Fruit fly (Drosophila melanogaster) whole organism, embryonic: ENCODE measurements around the gene CG31883.

ENCODE experiments used
- CG10209 ChIP-seq: fragments of 200-800 bp; sonication (Bioruptor generic); optimal IDR thresholded peaks from 3 replicates; lab custom pipeline; 2017; ENCODE audit warnings: missing biosample characterization, mild to moderate bottlenecking, missing genetic modification characterization, missing genetic modification reagents
- CG10366 ChIP-seq: fragments of 200-800 bp; sonication (Bioruptor generic); IDR thresholded peaks from 2 replicates; pipeline ENCODE4 v1.3.6; 2022; ENCODE audit warnings: missing biosample characterization, missing genetic modification characterization
- CG11504 ChIP-seq: fragments of 200-800 bp; sonication (Bioruptor generic); optimal IDR thresholded peaks from 3 replicates; lab custom pipeline; 2019; ENCODE audit warnings: missing biosample characterization, mild to moderate bottlenecking, missing genetic modification characterization, moderate library complexity
- CG11696 ChIP-seq: fragments of 200-800 bp; sonication (Bioruptor generic); IDR thresholded peaks from 2 replicates; pipeline ENCODE4 v1.3.6; 2022; ENCODE audit warnings: missing biosample characterization, missing genetic modification characterization
- CG12071 ChIP-seq: fragments of 200-800 bp; sonication (Bioruptor generic); optimal IDR thresholded peaks from 3 replicates; lab custom pipeline; 2018; ENCODE audit warnings: missing biosample characterization, mild to moderate bottlenecking, missing genetic modification characterization
- CG15269 ChIP-seq: fragments of 200-800 bp; sonication (Bioruptor generic); optimal IDR thresholded peaks from 2 replicates; lab custom pipeline; 2018; ENCODE audit warnings: missing biosample characterization, mild to moderate bottlenecking, missing genetic modification characterization, moderate library complexity
- CG17186 ChIP-seq: fragments of 200-800 bp; sonication (Bioruptor generic); optimal IDR thresholded peaks from 3 replicates; lab custom pipeline; 2017; ENCODE audit warnings: missing biosample characterization, missing genetic modification reagents, missing genetic modification characterization
- CG17912 ChIP-seq: fragments of 200-800 bp; sonication (Bioruptor generic); optimal IDR thresholded peaks from 2 replicates; lab custom pipeline; 2018; ENCODE audit warnings: missing biosample characterization, mild to moderate bottlenecking, missing genetic modification characterization
- CG31441 ChIP-seq: fragments of 200-800 bp; sonication (Bioruptor generic); IDR thresholded peaks from 2 replicates; pipeline ENCODE4 v1.3.6; 2022; ENCODE audit warnings: missing biosample characterization, missing genetic modification characterization
- CG3995 ChIP-seq: fragments of 200-800 bp; sonication (Bioruptor generic); optimal IDR thresholded peaks from 3 replicates; lab custom pipeline; 2016; ENCODE audit warnings: missing biosample characterization, missing genetic modification characterization
- CG4360 ChIP-seq: fragments of 200-800 bp; sonication (Bioruptor generic); IDR thresholded peaks from 2 replicates; pipeline ENCODE4 v1.3.6; 2022; ENCODE audit warnings: missing biosample characterization, missing genetic modification characterization
- CG4617 ChIP-seq: fragments of 200-800 bp; sonication (Bioruptor generic); optimal IDR thresholded peaks from 3 replicates; lab custom pipeline; 2016; ENCODE audit warnings: missing biosample characterization, missing genetic modification characterization, borderline replicate concordance
- CG6689 ChIP-seq: fragments of 200-800 bp; sonication (Bioruptor generic); IDR thresholded peaks from 2 replicates; pipeline ENCODE4 v1.3.6; 2022; ENCODE audit warnings: missing biosample characterization, missing genetic modification characterization
- CG7271 ChIP-seq: fragments of 200-800 bp; sonication (Bioruptor generic); optimal IDR thresholded peaks from 2 replicates; lab custom pipeline; 2018; ENCODE audit warnings: missing biosample characterization, mild to moderate bottlenecking, missing genetic modification characterization, moderate library complexity
- CTCF ChIP-seq: fragments of 200-800 bp; sonication (Bioruptor generic); optimal IDR thresholded peaks from 2 replicates; lab custom pipeline; 2017; ENCODE audit warnings: missing biosample characterization, mild to moderate bottlenecking, missing genetic modification characterization, moderate library complexity
- H15 ChIP-seq: fragments of 200-800 bp; sonication (Bioruptor generic); IDR thresholded peaks from 3 replicates; pipeline ENCODE4 v1.3.6; 2022; ENCODE audit warnings: missing biosample characterization, missing genetic modification characterization
- H2.0 ChIP-seq: fragments of 200-800 bp; sonication (Bioruptor generic); IDR thresholded peaks from 2 replicates; pipeline ENCODE4 v1.3.6; 2022; ENCODE audit warnings: missing biosample characterization, missing genetic modification characterization
- HLH3B ChIP-seq: fragments of 200-800 bp; sonication (Bioruptor generic); IDR thresholded peaks from 2 replicates; pipeline ENCODE4 v1.3.6; 2022; ENCODE audit warnings: missing biosample characterization, missing genetic modification characterization
- Lim3 ChIP-seq: fragments of 200-800 bp; sonication (Bioruptor generic); IDR thresholded peaks from 2 replicates; pipeline ENCODE4 v1.3.6; 2022; ENCODE audit warnings: missing biosample characterization, missing genetic modification characterization
- Lpt ChIP-seq: fragments of >200 bp; optimal IDR thresholded peaks from 2 replicates; lab custom pipeline; 2018; ENCODE audit warnings: missing biosample characterization, missing genetic modification characterization
- Med ChIP-seq: fragments of 200-800 bp; sonication (Bioruptor generic); peaks from one replicate; lab custom pipeline; 2016; ENCODE audit warnings: missing biosample characterization, missing genetic modification characterization, mild to moderate bottlenecking, inconsistent platforms, moderate library complexity
- Nf-YA ChIP-seq: fragments of 200-800 bp; sonication (Bioruptor generic); IDR thresholded peaks from 2 replicates; pipeline ENCODE4 v1.3.6; 2022; ENCODE audit warnings: missing biosample characterization, missing genetic modification characterization
- Oli ChIP-seq: fragments of 200-800 bp; sonication (Bioruptor generic); optimal IDR thresholded peaks from 2 replicates; lab custom pipeline; 2018; ENCODE audit warnings: missing biosample characterization, mild to moderate bottlenecking, missing genetic modification characterization, moderate library complexity
- Pdp1 ChIP-seq, 2 experiments: fragments of 200-800 bp; sonication (Bioruptor generic); optimal IDR thresholded peaks; 3 replicates each; lab custom pipeline; 2016; ENCODE audit warnings: missing biosample characterization in 2 of 2, missing genetic modification characterization in 2 of 2, mild to moderate bottlenecking in 1 of 2, moderate library complexity in 1 of 2
- Rfx ChIP-seq: fragments of 200-800 bp; sonication (Bioruptor generic); IDR thresholded peaks from 2 replicates; pipeline ENCODE4 v1.3.6; 2022; ENCODE audit warnings: missing biosample characterization, missing genetic modification characterization
- Six4 ChIP-seq: fragments of 200-800 bp; sonication (Bioruptor generic); optimal IDR thresholded peaks from 2 replicates; lab custom pipeline; 2016; ENCODE audit warnings: missing biosample characterization, missing genetic modification characterization
- Spps ChIP-seq: fragments of 200-800 bp; sonication (Bioruptor generic); optimal IDR thresholded peaks from 2 replicates; lab custom pipeline; 2018; ENCODE audit warnings: missing biosample characterization, mild to moderate bottlenecking, missing genetic modification characterization
- Sry-δ ChIP-seq: fragments of 200-800 bp; sonication (Bioruptor generic); optimal IDR thresholded peaks from 2 replicates; lab custom pipeline; 2016; ENCODE audit warnings: missing biosample characterization, missing genetic modification characterization
- Stat92E ChIP-seq, 3 experiments: fragments of >200 bp in 2 of 3; fragments of 200-800 bp in 1 of 3; sonication (Bioruptor generic) in 1 of 3; optimal IDR thresholded peaks; 2 replicates each; lab custom pipeline; 2017 to 2019; ENCODE audit warnings: missing biosample characterization in 3 of 3, missing genetic modification characterization in 3 of 3, mild to moderate bottlenecking in 1 of 3, moderate library complexity in 1 of 3
- TFAM ChIP-seq: fragments of 200-800 bp; sonication (Bioruptor generic); optimal IDR thresholded peaks from 2 replicates; lab custom pipeline; 2017; ENCODE audit warnings: missing biosample characterization, missing genetic modification characterization, inconsistent platforms
- ac ChIP-seq: fragments of 200-800 bp; sonication (Bioruptor generic); optimal IDR thresholded peaks from 3 replicates; lab custom pipeline; 2017; ENCODE audit warnings: missing biosample characterization, mild to moderate bottlenecking, missing genetic modification characterization
- cas ChIP-seq: fragments of 200-800 bp; sonication (Bioruptor generic); IDR thresholded peaks from 2 replicates; pipeline ENCODE4 v1.3.6; 2022; ENCODE audit warnings: missing biosample characterization, missing genetic modification characterization
- ci ChIP-seq: fragments of 200-800 bp; sonication (Bioruptor generic); IDR thresholded peaks from 3 replicates; pipeline ENCODE4 v1.3.6; 2022; ENCODE audit warnings: missing biosample characterization, missing genetic modification characterization
- corto ChIP-seq: fragments of 200-800 bp; sonication (Bioruptor generic); optimal IDR thresholded peaks from 2 replicates; lab custom pipeline; 2016; ENCODE audit warnings: missing biosample characterization, mild to moderate bottlenecking, missing genetic modification characterization, moderate library complexity
- dmrt11E ChIP-seq: fragments of 200-800 bp; sonication (Bioruptor generic); optimal IDR thresholded peaks from 3 replicates; lab custom pipeline; 2018; ENCODE audit warnings: missing biosample characterization, mild to moderate bottlenecking, missing genetic modification characterization, moderate library complexity
- dysf ChIP-seq: fragments of 200-800 bp; sonication (Bioruptor generic); IDR thresholded peaks from 3 replicates; pipeline ENCODE4 v1.3.6; 2022; ENCODE audit warnings: missing biosample characterization, missing genetic modification characterization
- en ChIP-seq: fragments of 200-800 bp; sonication (Bioruptor generic); optimal IDR thresholded peaks from 2 replicates; lab custom pipeline; 2016; ENCODE audit warnings: missing biosample characterization, missing genetic modification characterization
- eve ChIP-seq, 2 experiments: fragments of >200 bp; optimal IDR thresholded peaks; 2 replicates each; lab custom pipeline; 2017; ENCODE audit warnings: missing biosample characterization in 2 of 2, missing genetic modification characterization in 2 of 2
- eyg ChIP-seq: fragments of 200-800 bp; sonication (Bioruptor generic); optimal IDR thresholded peaks from 3 replicates; lab custom pipeline; 2016; ENCODE audit warnings: missing biosample characterization, missing genetic modification characterization
- jigr1 ChIP-seq: fragments of 200-800 bp; sonication (Bioruptor generic); IDR thresholded peaks from 3 replicates; pipeline ENCODE4 v1.3.6; 2022; ENCODE audit warnings: missing biosample characterization, missing genetic modification characterization
- nerfin-1 ChIP-seq: fragments of 200-800 bp; sonication (Bioruptor generic); optimal IDR thresholded peaks from 3 replicates; lab custom pipeline; 2019; ENCODE audit warnings: missing biosample characterization, mild to moderate bottlenecking, missing genetic modification characterization, moderate library complexity
- otp ChIP-seq: fragments of 200-800 bp; sonication (Bioruptor generic); IDR thresholded peaks from 3 replicates; pipeline ENCODE4, ENCODE4 v1.3.6; 2022; ENCODE audit warnings: missing biosample characterization, missing genetic modification characterization
- prd ChIP-seq, 3 experiments: fragments of >200 bp in 2 of 3; fragments of 200-800 bp in 1 of 3; sonication (Bioruptor generic) in 1 of 3; optimal IDR thresholded peaks in 2 of 3; IDR thresholded peaks in 1 of 3; 2 replicates in 2 of 3; 3 replicates in 1 of 3; pipeline versions ENCODE4 v1.3.6 to Lab custom; 2017 to 2022; ENCODE audit warnings: missing biosample characterization in 1 of 3, missing genetic modification characterization in 1 of 3
- ranshi ChIP-seq: fragments of 200-800 bp; sonication (Bioruptor generic); IDR thresholded peaks from 2 replicates; pipeline ENCODE4 v1.3.6; 2022; ENCODE audit warnings: missing biosample characterization, missing genetic modification characterization
- sens-2 ChIP-seq: fragments of 200-800 bp; sonication (Bioruptor generic); IDR thresholded peaks from 2 replicates; pipeline ENCODE4 v1.3.6; 2022; ENCODE audit warnings: missing biosample characterization, missing genetic modification characterization
- slp2 ChIP-seq: fragments of 200-800 bp; sonication (Bioruptor generic); optimal IDR thresholded peaks from 2 replicates; lab custom pipeline; 2016; ENCODE audit warnings: missing biosample characterization, missing genetic modification characterization
- tll ChIP-seq, 2 experiments: fragments of 200-800 bp in 1 of 2; fragments of >200 bp in 1 of 2; sonication (Bioruptor generic) in 1 of 2; optimal IDR thresholded peaks; 2 replicates each; lab custom pipeline; 2017 to 2019; ENCODE audit warnings: missing biosample characterization in 2 of 2, missing genetic modification characterization in 2 of 2, mild to moderate bottlenecking in 1 of 2, moderate library complexity in 1 of 2

Gene CG31883

dm6 chr2L:9495870-9496269, 32.4 kb upstream of the CG31883 start:
- TF ChIP-seq eve (GFP tag; optimal IDR thresholded peaks at IDR 0.05; lab: Kevin White, UChicago) = peak in 1 of 2 experiments; percentile 49
- no peak for TF ChIP-seq CG17912 (GFP tag; lab: Kevin White, UChicago)
- TF ChIP-seq nerfin-1 = peak; percentile 3
- peak; percentile 79 for TF ChIP-seq CG11504 (tag; lab: Kevin White, UChicago)
- TF ChIP-seq Pdp1 (GFP tag; optimal IDR thresholded peaks at IDR 0.05; lab: Kevin White, UChicago) = peak in 1 of 2 experiments; percentile 7
- peak in 1 of 3 experiments; percentile 4 for TF ChIP-seq Stat92E (GFP tag; optimal IDR thresholded peaks at IDR 0.05; lab: Kevin White, UChicago)
- TF ChIP-seq CG4617 (GFP tag; lab: Kevin White, UChicago) = no peak
- TF ChIP-seq TFAM (GFP tag; lab: Kevin White, UChicago) = no peak
- peak; percentile 74 for TF ChIP-seq CG4360 (GFP tag; lab: Robert Waterston, UW)
- TF ChIP-seq, all 482 proteins: peak for 6

dm6 chr2L:9496378-9497284, 31.7 kb upstream of the CG31883 start:
- TF ChIP-seq HLH3B (GFP tag; lab: Robert Waterston, UW) = 0 out of 2 replicates have a peak, but pooled peaks have one; percentile 24
- no peak for TF ChIP-seq cas (GFP tag; lab: Robert Waterston, UW)
- TF ChIP-seq CG12071 (GFP tag; lab: Kevin White, UChicago) = no peak
- TF ChIP-seq CG15269 (tag; lab: Kevin White, UChicago) = no peak
- no peak for TF ChIP-seq Sry-δ (GFP tag; lab: Kevin White, UChicago)
- TF ChIP-seq Lpt = no peak
- no peak for TF ChIP-seq CG7271
- TF ChIP-seq Nf-YA (GFP tag; lab: Robert Waterston, UW) = no peak
- TF ChIP-seq jigr1 (GFP tag; lab: Robert Waterston, UW) = no peak
- peak; percentile 38; the same call in 1 of the 2 replicates for TF ChIP-seq H2.0 (GFP tag; lab: Robert Waterston, UW)
- peak; percentile 27 for TF ChIP-seq corto (GFP tag; lab: Kevin White, UChicago)
- no peak for TF ChIP-seq CG10366 (GFP tag; lab: Robert Waterston, UW)
- no peak for TF ChIP-seq eyg (GFP tag; lab: Kevin White, UChicago)
- TF ChIP-seq CG17186 (GFP tag; lab: Kevin White, UChicago) = no peak
- TF ChIP-seq Med = peak; percentile 85
- peak; percentile 64 for TF ChIP-seq ci (GFP tag; lab: Robert Waterston, UW)
- TF ChIP-seq ac (GFP tag; lab: Kevin White, UChicago) = no peak
- TF ChIP-seq dmrt11E = no peak
- TF ChIP-seq Lim3 (GFP tag; lab: Robert Waterston, UW) = no peak
- TF ChIP-seq prd (optimal IDR thresholded peaks at IDR 0.05; lab: Kevin White, UChicago) = no peak
- peak; percentile 49; the same call in 1 of the 3 replicates for TF ChIP-seq prd (GFP tag; IDR thresholded peaks at IDR 0.05; lab: Robert Waterston, UW)
- peak; percentile 30; the same call in 1 of the 2 replicates for TF ChIP-seq CG31441 (GFP tag; lab: Robert Waterston, UW)
- peak; percentile 21 for TF ChIP-seq Oli (tag; lab: Kevin White, UChicago)
- no peak for TF ChIP-seq Spps (tag; lab: Kevin White, UChicago)
- no peak for TF ChIP-seq dysf
- TF ChIP-seq Stat92E (GFP tag; optimal IDR thresholded peaks at IDR 0.05; lab: Kevin White, UChicago) = no peak
- TF ChIP-seq en (GFP tag; lab: Kevin White, UChicago) = no peak
- TF ChIP-seq sens-2 (GFP tag; lab: Robert Waterston, UW) = no peak
- no peak for TF ChIP-seq Rfx (GFP tag; lab: Robert Waterston, UW)
- TF ChIP-seq CG10209 (GFP tag; lab: Kevin White, UChicago) = no peak
- 0 out of 2 replicates have a peak, but pooled peaks have one; percentile 27 for TF ChIP-seq CG11696 (GFP tag; lab: Robert Waterston, UW)
- 0 out of 2 replicates have a peak, but pooled peaks have one; percentile 12 for TF ChIP-seq CG6689
- TF ChIP-seq Six4 = no peak
- TF ChIP-seq CG3995 (GFP tag; lab: Kevin White, UChicago) = no peak
- no peak for TF ChIP-seq otp
- peak in 1 of 2 experiments; percentile 74 for TF ChIP-seq tll (GFP tag; optimal IDR thresholded peaks at IDR 0.05; lab: Kevin White, UChicago)
- no peak for TF ChIP-seq CTCF (GFP tag; lab: Kevin White, UChicago)
- TF ChIP-seq ranshi = no peak
- TF ChIP-seq slp2 (GFP tag; lab: Kevin White, UChicago) = no peak
- no peak for TF ChIP-seq H15 (GFP tag; lab: Robert Waterston, UW)
